Worm (Caenorhabditis elegans): ENCODE measurements around the gene F35C11.2.

DNA sequence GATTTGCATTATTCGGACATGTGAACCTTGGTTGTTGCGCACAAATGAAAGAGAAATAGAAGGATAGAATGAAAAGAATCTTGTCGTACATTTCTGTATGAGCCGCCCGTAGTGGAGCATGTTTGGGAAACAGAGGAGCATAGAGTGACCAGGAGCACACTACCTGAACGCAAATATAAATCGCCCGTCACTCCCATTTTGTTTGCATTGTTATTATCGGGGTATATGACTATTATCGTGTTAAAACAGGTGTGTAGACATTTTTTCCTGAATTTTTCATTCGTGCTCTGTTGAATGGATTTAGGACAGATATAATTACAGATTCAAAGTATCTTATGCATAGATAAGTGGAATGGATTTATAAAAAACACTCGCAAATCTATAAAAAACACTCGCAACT is 20.7 kb upstream of the F35C11.2 start, which contains the start of gene K01C8.2:
- TF ChIP-seq blmp-1 (tag; optimal IDR thresholded peaks at IDR 0.05; ENCODE audit: insufficient read depth) (no peak), nhr-6 (tag; optimal IDR thresholded peaks at IDR 0.05) (no peak), unc-39 (tag; optimal IDR thresholded peaks at IDR 0.05) (no peak), elt-3 (tag; optimal IDR thresholded peaks at IDR 0.05) (no peak), zag-1 (tag; optimal IDR thresholded peaks at IDR 0.05) (no peak), lsy-2 (tag; optimal IDR thresholded peaks at IDR 0.05) (no peak), ama-1 (optimal IDR thresholded peaks at IDR 0.05) (no peak), nhr-12 (tag; optimal IDR thresholded peaks at IDR 0.05) (no peak), nhr-77 (tag; optimal IDR thresholded peaks at IDR 0.05) (no peak)
